Fruit fly (Drosophila melanogaster): ENCODE data around the gene CG16974.

- TF ChIP-seq CG8478 (optimal IDR thresholded peaks at IDR 0.05) = no peak
- no peak for TF ChIP-seq CTCF (optimal IDR thresholded peaks at IDR 0.05)
Observed at dm6 chr2L:13164994-13165801, 26.6 kb downstream of the CG16974 start, which contains the start of gene Sirt1.

Data from S2 (cell line).